Worm (Caenorhabditis elegans) whole organism, L4 larva: ENCODE results near the gene F49E11.7.

Experiments used
- F26F4.8 ChIP-seq: fragments of 200-800 bp; sonication (Bioruptor generic); conservative IDR thresholded peaks from 2 replicates; pipeline ENCODE4 v1.3.6; 2022; ENCODE audit warnings: missing genetic modification characterization, missing compliant biosample characterization
- F44E2.7 ChIP-seq: fragments of 200-800 bp; sonication (Bioruptor generic); IDR thresholded peaks from 2 replicates; pipeline ENCODE4 v2.1.2; 2022; ENCODE audit warnings: missing genetic modification characterization, missing compliant biosample characterization
- F49E8.2 ChIP-seq: sonication (generic microtip); optimal IDR thresholded peaks from 2 replicates; lab custom pipeline; 2016; ENCODE audit warnings: missing compliant biosample characterization, mild to moderate bottlenecking, missing genetic modification characterization, borderline replicate concordance
- R02D3.7 ChIP-seq: fragments of 150-350 bp; sonication (generic microtip); optimal IDR thresholded peaks from 3 replicates; lab custom pipeline; 2014; ENCODE audit warnings: missing biosample characterization, missing genetic modification characterization
- Y105C5A.15 ChIP-seq: fragments of 200-800 bp; sonication (Bioruptor generic); IDR thresholded peaks from 2 replicates; pipeline ENCODE4 v1.3.6; 2022; ENCODE audit warnings: missing genetic modification characterization, missing compliant biosample characterization
- ZK337.2 ChIP-seq: fragments of 200-800 bp; sonication (Bioruptor generic); IDR thresholded peaks from 2 replicates; pipeline ENCODE4 v1.3.6; 2022; ENCODE audit warnings: missing genetic modification reagents, missing genetic modification characterization, missing compliant biosample characterization
- ZK546.5 ChIP-seq, 2 experiments: sonication (generic microtip); optimal IDR thresholded peaks; 2 replicates each; lab custom pipeline; 2017; ENCODE audit warnings: missing biosample characterization in 2 of 2, missing genetic modification characterization in 2 of 2
- aha-1 ChIP-seq: fragments of 150-350 bp; peaks from one replicate; lab custom pipeline; 2014; ENCODE audit warnings: missing biosample characterization, missing genetic modification characterization
- aly-2 ChIP-seq: sonication (generic microtip); optimal IDR thresholded peaks from 2 replicates; lab custom pipeline; 2018; ENCODE audit warnings: missing biosample characterization, missing genetic modification characterization
- ceh-20 ChIP-seq: fragments of 200-800 bp; sonication (Bioruptor generic); IDR thresholded peaks from 2 replicates; pipeline ENCODE4 v1.3.6; 2022; ENCODE audit warnings: missing genetic modification reagents, missing genetic modification characterization, missing compliant biosample characterization
- ceh-28 ChIP-seq: fragments of 150-350 bp; optimal IDR thresholded peaks from 2 replicates; lab custom pipeline; 2014; ENCODE audit warnings: missing biosample characterization, missing genetic modification reagents, missing genetic modification characterization
- ceh-32 ChIP-seq: sonication (generic microtip); optimal IDR thresholded peaks from 2 replicates; lab custom pipeline; 2016; ENCODE audit warnings: mild to moderate bottlenecking, missing genetic modification characterization, missing compliant biosample characterization; ENCODE audit not compliant: poor library complexity
- ceh-62 ChIP-seq: sonication (generic microtip); optimal IDR thresholded peaks from 2 replicates; lab custom pipeline; 2017; ENCODE audit warnings: missing biosample characterization, missing genetic modification characterization
- daf-19 ChIP-seq: fragments of 200-800 bp; sonication (Bioruptor generic); conservative IDR thresholded peaks from 2 replicates; pipeline ENCODE4 v1.3.6; 2022; ENCODE audit warnings: missing genetic modification characterization, missing compliant biosample characterization
- dmd-8 ChIP-seq: fragments of 200-800 bp; sonication (Bioruptor generic); IDR thresholded peaks from 2 replicates; pipeline ENCODE4 v1.3.6; 2022; ENCODE audit warnings: missing genetic modification characterization, missing compliant biosample characterization
- egl-43 ChIP-seq: fragments of 200-800 bp; sonication (Bioruptor generic); IDR thresholded peaks from 2 replicates; pipeline ENCODE4 v1.3.6; 2022; ENCODE audit warnings: missing genetic modification reagents, missing genetic modification characterization, missing compliant biosample characterization
- hif-1 ChIP-seq, 2 experiments: sonication (generic microtip); optimal IDR thresholded peaks; 2 replicates each; lab custom pipeline; 2016 to 2017; ENCODE audit warnings: missing compliant biosample characterization in 2 of 2, missing genetic modification characterization in 2 of 2, missing genetic modification reagents in 2 of 2, missing genotype in 2 of 2, mild to moderate bottlenecking in 1 of 2
- hlh-30 ChIP-seq: sonication (generic microtip); optimal IDR thresholded peaks from 2 replicates; lab custom pipeline; 2017; ENCODE audit warnings: antibody characterized with exemption, mild to moderate bottlenecking, missing genetic modification characterization, missing compliant biosample characterization; ENCODE audit not compliant: insufficient read depth
- hmg-1.1 ChIP-seq: fragments of 200-800 bp; sonication (Bioruptor generic); IDR thresholded peaks from 2 replicates; pipeline ENCODE4 v1.3.6; 2022; ENCODE audit warnings: missing genetic modification reagents, missing genetic modification characterization, missing compliant biosample characterization
- jun-1 ChIP-seq: fragments of 150-350 bp; optimal IDR thresholded peaks from 2 replicates; lab custom pipeline; 2014; ENCODE audit warnings: missing biosample characterization, missing genetic modification reagents, missing genetic modification characterization
- lin-1 ChIP-seq: fragments of 200-800 bp; sonication (Bioruptor generic); IDR thresholded peaks from 2 replicates; pipeline ENCODE4 v1.3.6; 2022; ENCODE audit warnings: missing genetic modification reagents, missing genetic modification characterization, missing compliant biosample characterization
- lin-38 ChIP-seq: fragments of 200-800 bp; sonication (Bioruptor generic); IDR thresholded peaks from 2 replicates; pipeline ENCODE4 v1.3.6; 2022; ENCODE audit warnings: missing genetic modification reagents, missing genetic modification characterization, missing compliant biosample characterization
- lir-3 ChIP-seq: sonication (generic microtip); optimal IDR thresholded peaks from 2 replicates; lab custom pipeline; 2016; ENCODE audit warnings: mild to moderate bottlenecking, missing genetic modification characterization, missing compliant biosample characterization
- mdt-29 ChIP-seq: fragments of 200-800 bp; sonication (Bioruptor generic); IDR thresholded peaks from 2 replicates; pipeline ENCODE4 v1.3.6; 2022; ENCODE audit warnings: missing genetic modification reagents, missing genetic modification characterization, missing compliant biosample characterization
- mxl-3 ChIP-seq: fragments of 200-800 bp; sonication (Bioruptor generic); optimal IDR thresholded peaks from 2 replicates; lab custom pipeline; 2018; ENCODE audit warnings: mild to moderate bottlenecking, missing genetic modification characterization, missing compliant biosample characterization
- nhr-10 ChIP-seq: fragments of 150-350 bp; optimal IDR thresholded peaks from 2 replicates; lab custom pipeline; 2014; ENCODE audit warnings: missing biosample characterization, missing genetic modification characterization
- nhr-102 ChIP-seq: sonication (generic microtip); optimal IDR thresholded peaks from 2 replicates; lab custom pipeline; 2016; ENCODE audit warnings: mild to moderate bottlenecking, missing genetic modification characterization, moderate library complexity, missing compliant biosample characterization
- nhr-111 ChIP-seq: fragments of 200-800 bp; sonication (Bioruptor generic); optimal IDR thresholded peaks from 2 replicates; lab custom pipeline; 2018; ENCODE audit warnings: mild to moderate bottlenecking, missing genetic modification characterization, missing compliant biosample characterization
- nhr-237 ChIP-seq: sonication (generic microtip); optimal IDR thresholded peaks from 2 replicates; lab custom pipeline; 2017; ENCODE audit warnings: missing biosample characterization, missing genetic modification characterization
- nhr-25 ChIP-seq: sonication (generic microtip); optimal IDR thresholded peaks from 2 replicates; lab custom pipeline; 2017; ENCODE audit warnings: missing genetic modification characterization, mild to moderate bottlenecking, missing compliant biosample characterization, antibody characterized with exemption, moderate library complexity, borderline replicate concordance; ENCODE audit not compliant: insufficient read depth
- nhr-28 ChIP-seq: fragments of 150-350 bp; optimal IDR thresholded peaks from 2 replicates; lab custom pipeline; 2014; ENCODE audit warnings: missing biosample characterization, missing genetic modification characterization
- nhr-42 ChIP-seq: fragments of 200-800 bp; sonication (Bioruptor generic); IDR thresholded peaks from 2 replicates; pipeline ENCODE4 v1.3.6; 2022; ENCODE audit warnings: missing genetic modification characterization, missing compliant biosample characterization
- sdz-12 ChIP-seq: fragments of 200-800 bp; sonication (Bioruptor generic); optimal IDR thresholded peaks from 2 replicates; lab custom pipeline; 2018; ENCODE audit warnings: mild to moderate bottlenecking, missing genetic modification characterization, missing compliant biosample characterization
- set-16 ChIP-seq: fragments of 200-800 bp; sonication (Bioruptor generic); IDR thresholded peaks from 2 replicates; pipeline ENCODE4 v1.3.6; 2022; ENCODE audit warnings: missing genetic modification reagents, missing genetic modification characterization, missing compliant biosample characterization
- snpc-4 ChIP-seq: fragments of 150-350 bp; optimal IDR thresholded peaks from 2 replicates; lab custom pipeline; 2014; ENCODE audit warnings: missing biosample characterization, missing genetic modification characterization
- spr-1 ChIP-seq: sonication (generic microtip); optimal IDR thresholded peaks from 2 replicates; lab custom pipeline; 2016; ENCODE audit warnings: mild to moderate bottlenecking, missing genetic modification characterization, missing compliant biosample characterization
- spr-3 ChIP-seq: fragments of 200-800 bp; sonication (Bioruptor generic); optimal IDR thresholded peaks from 2 replicates; lab custom pipeline; 2018; ENCODE audit warnings: mild to moderate bottlenecking, missing genetic modification characterization, missing compliant biosample characterization
- unc-39 ChIP-seq: sonication (generic microtip); optimal IDR thresholded peaks from 2 replicates; lab custom pipeline; 2017; ENCODE audit warnings: missing biosample characterization, missing genetic modification characterization

F49E11.7 gene

ce11 chrIV:13032153-13032552 lies 20.5 kb upstream of the F49E11.7 start (continued):
- TF ChIP-seq hif-1 (tag; optimal IDR thresholded peaks at IDR 0.05; lab: Kevin White, UChicago) (no peak), F44E2.7 (GFP tag; lab: Robert Waterston, UW) (no peak), ceh-28 (tag; lab: Kevin White, UChicago) (no peak), nhr-25 (tag; lab: Kevin White, UChicago) (no peak), daf-19 (no peak), nhr-42 (GFP tag; lab: Robert Waterston, UW) (no peak), F26F4.8 (no peak), lin-1 (GFP tag; lab: Robert Waterston, UW) (no peak), ceh-20 (GFP tag; lab: Robert Waterston, UW) (no peak), nhr-237 (no peak), jun-1 (tag; lab: Kevin White, UChicago) (no peak), aha-1 (tag; lab: Kevin White, UChicago) (peak; percentile 70), snpc-4 (tag; lab: Kevin White, UChicago) (no peak), hlh-30 (tag; lab: Kevin White, UChicago) (peak; percentile 48), unc-39 (tag; lab: Kevin White, UChicago) (no peak), ceh-62 (tag; lab: Kevin White, UChicago) (no peak), F49E8.2 (tag; lab: Kevin White, UChicago) (no peak), nhr-111 (GFP tag; lab: Kevin White, UChicago) (no peak), ceh-32 (no peak), hmg-1.1 (no peak), lin-38 (no peak), spr-3 (GFP tag; lab: Kevin White, UChicago) (no peak), mdt-29 (GFP tag; lab: Robert Waterston, UW) (no peak), mxl-3 (no peak), lir-3 (tag; lab: Kevin White, UChicago) (no peak), sdz-12 (GFP tag; lab: Kevin White, UChicago) (no peak), R02D3.7 (tag; lab: Kevin White, UChicago) (no peak), egl-43 (GFP tag; lab: Robert Waterston, UW) (no peak), ZK546.5 (tag; optimal IDR thresholded peaks at IDR 0.05; lab: Kevin White, UChicago) (no peak), nhr-102 (tag; lab: Kevin White, UChicago) (no peak)

ce11 chrIV:13033516-13033915 lies 19.2 kb upstream of the F49E11.7 start:
- TF ChIP-seq ZK337.2 (GFP tag; lab: Robert Waterston, UW) (no peak), set-16 (GFP tag; lab: Robert Waterston, UW) (peak; percentile 52)

DNA sequence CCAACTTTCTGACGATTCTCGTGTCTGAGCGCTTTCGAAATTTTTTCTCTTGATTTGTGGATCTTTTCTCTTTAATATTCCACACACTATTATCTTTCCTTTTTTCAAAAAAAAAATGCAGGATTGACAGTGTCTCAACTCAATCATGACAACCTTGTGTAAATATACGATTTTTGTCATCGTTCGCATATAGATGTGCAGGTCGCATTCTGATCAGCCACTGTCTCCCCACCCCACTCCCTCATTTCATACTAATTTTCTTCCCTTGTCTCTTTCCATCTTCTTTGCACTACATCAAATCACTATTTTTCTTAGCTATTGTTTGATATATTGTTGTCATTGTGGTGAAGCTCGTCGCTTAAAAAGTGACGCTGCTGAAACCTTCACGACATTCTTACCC lies 17.4 kb upstream of the F49E11.7 start:
- no peak for TF ChIP-seq nhr-10 (tag; lab: Kevin White, UChicago)
- peak; percentile 44 for TF ChIP-seq spr-3 (GFP tag; lab: Kevin White, UChicago)
- no peak for TF ChIP-seq nhr-28 (tag; lab: Kevin White, UChicago)
- peak; percentile 40 for TF ChIP-seq nhr-111 (GFP tag; lab: Kevin White, UChicago)
- TF ChIP-seq dmd-8, result peak; percentile 19; the same call in 1 of the 2 replicates
- no peak for TF ChIP-seq nhr-42 (GFP tag; lab: Robert Waterston, UW)
- 0 out of 2 replicates have a peak, but pooled peaks have one; percentile 22 for TF ChIP-seq lin-38
- TF ChIP-seq aly-2, result no peak
- TF ChIP-seq Y105C5A.15, result peak; percentile 7; the same call in 1 of the 2 replicates
- TF ChIP-seq spr-1, result no peak
- TF ChIP-seq F44E2.7 (GFP tag; lab: Robert Waterston, UW), result 0 out of 2 replicates have a peak, but pooled peaks have one; percentile 41
